Worm (Caenorhabditis elegans) whole organism, L1 larva: Measurements from ENCODE around the gene srg-41.

Source experiments
- ceh-8 ChIP-seq: fragments of 200-800 bp; sonication (Bioruptor generic); optimal IDR thresholded peaks from 2 replicates; lab custom pipeline; 2018; ENCODE audit warnings: mild to moderate bottlenecking, missing genetic modification characterization, moderate library complexity, missing compliant biosample characterization
- isw-1 ChIP-seq: fragments of 200-800 bp; sonication (Bioruptor generic); IDR thresholded peaks from 2 replicates; pipeline ENCODE4 v1.3.6; 2022; ENCODE audit warnings: missing genetic modification characterization, missing compliant biosample characterization

ce11 chrV:11152333-11152732, 9.4 kb downstream of the srg-41 start, which contains the start of gene srg-39:
- TF ChIP-seq isw-1 (GFP tag; lab: Robert Waterston, UW): no peak
- TF ChIP-seq ceh-8 (GFP tag; lab: Kevin White, UChicago): no peak
